Worm (Caenorhabditis elegans) whole organism, young adult: ENCODE data around the gene clp-4.

ENCODE experiments used
- C06A6.2 ChIP-seq: fragments of 200-800 bp; sonication (Bioruptor generic); conservative IDR thresholded peaks from 2 replicates; pipeline ENCODE4 v1.3.6; 2022; ENCODE audit warnings: missing genetic modification characterization, missing compliant biosample characterization
- D2030.7 ChIP-seq: fragments of 200-800 bp; sonication (Bioruptor generic); IDR thresholded peaks from 2 replicates; pipeline ENCODE4 v1.3.6; 2022; ENCODE audit warnings: missing genetic modification reagents, missing genetic modification characterization, missing compliant biosample characterization
- F22D6.2 ChIP-seq: sonication (generic microtip); optimal IDR thresholded peaks from 2 replicates; lab custom pipeline; 2016; ENCODE audit warnings: mild to moderate bottlenecking, missing genetic modification characterization, missing compliant biosample characterization
- F49E8.2 ChIP-seq: sonication (generic microtip); optimal IDR thresholded peaks from 3 replicates; lab custom pipeline; 2017; ENCODE audit warnings: missing genetic modification characterization, mild to moderate bottlenecking, missing compliant biosample characterization, antibody characterized with exemption, moderate library complexity; ENCODE audit not compliant: insufficient read depth
- K11D2.4 ChIP-seq: fragments of 200-800 bp; sonication (Bioruptor generic); IDR thresholded peaks from 2 replicates; pipeline ENCODE4 v1.3.6; 2022; ENCODE audit warnings: missing genetic modification reagents, missing genetic modification characterization, missing compliant biosample characterization
- K12H6.12 ChIP-seq: fragments of 200-800 bp; sonication (Bioruptor generic); optimal IDR thresholded peaks from 2 replicates; lab custom pipeline; 2018; ENCODE audit warnings: mild to moderate bottlenecking, missing genetic modification characterization, missing compliant biosample characterization
- T26A5.8 ChIP-seq: sonication (generic microtip); optimal IDR thresholded peaks from 2 replicates; lab custom pipeline; 2016; ENCODE audit warnings: missing genetic modification characterization, missing compliant biosample characterization
- Y56A3A.18 ChIP-seq: fragments of 200-800 bp; sonication (Bioruptor generic); IDR thresholded peaks from 2 replicates; pipeline ENCODE4 v1.3.6; 2022; ENCODE audit warnings: missing genetic modification reagents, missing genetic modification characterization, missing compliant biosample characterization
- Y67H2A.10 ChIP-seq: fragments of 200-800 bp; sonication (Bioruptor generic); conservative IDR thresholded peaks from 2 replicates; pipeline ENCODE4 v1.3.6; 2022; ENCODE audit warnings: missing genetic modification reagents, missing genetic modification characterization, missing compliant biosample characterization
- akir-1 ChIP-seq: fragments of 200-800 bp; sonication (Bioruptor generic); optimal IDR thresholded peaks from 2 replicates; lab custom pipeline; 2018; ENCODE audit warnings: mild to moderate bottlenecking, missing genetic modification characterization, moderate library complexity, missing compliant biosample characterization
- aptf-3 ChIP-seq: fragments of 200-800 bp; sonication (Bioruptor generic); IDR thresholded peaks from 2 replicates; pipeline ENCODE4 v1.3.6; 2022; ENCODE audit warnings: missing genetic modification characterization, missing compliant biosample characterization
- athp-1 ChIP-seq: sonication (generic microtip); optimal IDR thresholded peaks from 2 replicates; lab custom pipeline; 2017; ENCODE audit warnings: mild to moderate bottlenecking, missing genetic modification characterization, missing compliant biosample characterization
- attf-5 ChIP-seq: fragments of 200-800 bp; sonication (Bioruptor generic); optimal IDR thresholded peaks from 2 replicates; lab custom pipeline; 2018; ENCODE audit warnings: mild to moderate bottlenecking, missing genetic modification characterization, missing compliant biosample characterization
- cebp-1 ChIP-seq, 2 experiments: fragments of 200-800 bp in 1 of 2; sonication (Bioruptor generic) in 1 of 2; sonication (generic microtip) in 1 of 2; IDR thresholded peaks in 1 of 2; optimal IDR thresholded peaks in 1 of 2; 2 replicates each; pipeline versions ENCODE4 v1.3.6 to Lab custom; 2017 to 2022; ENCODE audit warnings: missing compliant biosample characterization in 2 of 2, missing genetic modification characterization in 2 of 2, mild to moderate bottlenecking in 1 of 2, missing genetic modification reagents in 1 of 2, moderate library complexity in 1 of 2
- die-1 ChIP-seq: sonication (generic microtip); optimal IDR thresholded peaks from 2 replicates; lab custom pipeline; 2016; ENCODE audit warnings: missing genotype, mild to moderate bottlenecking, missing genetic modification characterization, missing compliant biosample characterization
- dpff-1 ChIP-seq: sonication (generic microtip); optimal IDR thresholded peaks from 2 replicates; lab custom pipeline; 2017; ENCODE audit warnings: mild to moderate bottlenecking, missing genetic modification characterization, missing compliant biosample characterization
- egl-18 ChIP-seq: fragments of 200-800 bp; sonication (Bioruptor generic); IDR thresholded peaks from 2 replicates; pipeline ENCODE4 v1.3.6; 2022; ENCODE audit warnings: missing genetic modification reagents, missing genetic modification characterization, missing compliant biosample characterization
- egl-44 ChIP-seq: fragments of 200-800 bp; sonication (Bioruptor generic); IDR thresholded peaks from 2 replicates; pipeline ENCODE4 v1.3.6; 2022; ENCODE audit warnings: missing genetic modification reagents, missing genetic modification characterization, missing compliant biosample characterization
- gei-17 ChIP-seq: fragments of 200-800 bp; sonication (Bioruptor generic); optimal IDR thresholded peaks from 2 replicates; lab custom pipeline; 2018; ENCODE audit warnings: mild to moderate bottlenecking, missing genetic modification characterization, missing compliant biosample characterization
- hlh-12 ChIP-seq: sonication (generic microtip); optimal IDR thresholded peaks from 2 replicates; lab custom pipeline; 2016; ENCODE audit warnings: missing genetic modification characterization, missing compliant biosample characterization
- hmg-1.2 ChIP-seq: fragments of 200-800 bp; sonication (Bioruptor generic); IDR thresholded peaks from 2 replicates; pipeline ENCODE4 v1.3.6; 2022; ENCODE audit warnings: missing genetic modification reagents, missing genetic modification characterization, missing compliant biosample characterization
- hmg-20 ChIP-seq: fragments of 200-800 bp; sonication (Bioruptor generic); IDR thresholded peaks from 2 replicates; pipeline ENCODE4 v1.3.6; 2022; ENCODE audit warnings: missing genetic modification reagents, missing genetic modification characterization, missing compliant biosample characterization
- hrde-1 ChIP-seq: sonication (generic microtip); optimal IDR thresholded peaks from 2 replicates; lab custom pipeline; 2016; ENCODE audit warnings: missing genetic modification characterization, mild to moderate bottlenecking, missing compliant biosample characterization, moderate library complexity, missing genotype, missing genetic modification reagents, borderline replicate concordance
- let-607 ChIP-seq, 2 experiments: fragments of 200-800 bp in 1 of 2; sonication (Bioruptor generic) in 1 of 2; sonication (generic microtip) in 1 of 2; optimal IDR thresholded peaks; 2 replicates each; lab custom pipeline; 2016 to 2018; ENCODE audit warnings: mild to moderate bottlenecking in 2 of 2, missing compliant biosample characterization in 2 of 2, missing genetic modification characterization in 2 of 2, moderate library complexity in 2 of 2, missing genotype in 1 of 2
- lir-1 ChIP-seq: fragments of 200-800 bp; sonication (Bioruptor generic); conservative IDR thresholded peaks from 2 replicates; pipeline ENCODE4 v1.3.6; 2022; ENCODE audit warnings: missing genetic modification reagents, missing genetic modification characterization, missing compliant biosample characterization
- lsy-27 ChIP-seq: sonication (generic microtip); optimal IDR thresholded peaks from 2 replicates; lab custom pipeline; 2017; ENCODE audit warnings: missing genetic modification characterization, mild to moderate bottlenecking, missing compliant biosample characterization, antibody characterized with exemption, missing genotype, borderline replicate concordance; ENCODE audit not compliant: insufficient read depth
- madf-10 ChIP-seq: sonication (generic microtip); optimal IDR thresholded peaks from 2 replicates; lab custom pipeline; 2016; ENCODE audit warnings: mild to moderate bottlenecking, missing genetic modification characterization, missing compliant biosample characterization
- mcd-1 ChIP-seq: fragments of 200-800 bp; sonication (Bioruptor generic); IDR thresholded peaks from 2 replicates; pipeline ENCODE4 v1.3.6; 2022; ENCODE audit warnings: missing genetic modification reagents, missing genetic modification characterization, missing compliant biosample characterization
- mel-28 ChIP-seq: sonication (generic microtip); optimal IDR thresholded peaks from 2 replicates; lab custom pipeline; 2016; ENCODE audit warnings: borderline replicate concordance, mild to moderate bottlenecking, missing genetic modification characterization, missing compliant biosample characterization
- mes-4 ChIP-seq: sonication (generic microtip); optimal IDR thresholded peaks from 2 replicates; lab custom pipeline; 2016; ENCODE audit warnings: missing genotype, missing genetic modification characterization, missing compliant biosample characterization
- nfya-1 ChIP-seq: sonication (generic microtip); optimal IDR thresholded peaks from 2 replicates; lab custom pipeline; 2017; ENCODE audit warnings: antibody characterized with exemption, missing compliant biosample characterization, missing genetic modification characterization, borderline replicate concordance; ENCODE audit not compliant: insufficient read depth
- nfya-2 ChIP-seq: fragments of 200-800 bp; sonication (Bioruptor generic); IDR thresholded peaks from 2 replicates; pipeline ENCODE4 v1.3.6; 2022; ENCODE audit warnings: missing genetic modification reagents, missing genetic modification characterization, missing compliant biosample characterization
- pbrm-1 ChIP-seq: fragments of 200-800 bp; sonication (Bioruptor generic); IDR thresholded peaks from 2 replicates; pipeline ENCODE4 v1.3.6; 2022; ENCODE audit warnings: missing genetic modification reagents, missing genetic modification characterization, missing compliant biosample characterization
- somi-1 ChIP-seq: fragments of 200-800 bp; sonication (Bioruptor generic); optimal IDR thresholded peaks from 2 replicates; lab custom pipeline; 2018; ENCODE audit warnings: mild to moderate bottlenecking, missing genetic modification characterization, missing compliant biosample characterization
- tbp1 ChIP-seq: fragments of 200-800 bp; sonication (Bioruptor generic); optimal IDR thresholded peaks from 2 replicates; lab custom pipeline; 2018; ENCODE audit warnings: mild to moderate bottlenecking, missing genetic modification characterization, missing compliant biosample characterization
- tbx-9 ChIP-seq: sonication (generic microtip); optimal IDR thresholded peaks from 2 replicates; lab custom pipeline; 2016; ENCODE audit warnings: borderline replicate concordance, missing genetic modification characterization, inconsistent platforms, missing compliant biosample characterization
- unc-62 ChIP-seq: fragments of 150-350 bp; optimal IDR thresholded peaks from 2 replicates; lab custom pipeline; 2014; ENCODE audit warnings: missing biosample characterization, missing genetic modification reagents, missing genetic modification characterization
- xnd-1 ChIP-seq: sonication (generic microtip); optimal IDR thresholded peaks from 2 replicates; lab custom pipeline; 2016; ENCODE audit warnings: missing genotype, missing genetic modification reagents, missing genetic modification characterization, missing compliant biosample characterization
- zfh-2 ChIP-seq: fragments of 200-800 bp; sonication (Bioruptor generic); conservative IDR thresholded peaks from 2 replicates; pipeline ENCODE4 v1.3.6; 2022; ENCODE audit warnings: missing genetic modification reagents, missing genetic modification characterization, missing compliant biosample characterization
- ztf-25 ChIP-seq: fragments of 200-800 bp; sonication (Bioruptor generic); IDR thresholded peaks from 2 replicates; pipeline ENCODE4 v1.3.6; 2022; ENCODE audit warnings: missing genetic modification reagents, missing genetic modification characterization, missing compliant biosample characterization
- ztf-28 ChIP-seq: fragments of 200-800 bp; sonication (Bioruptor generic); IDR thresholded peaks from 2 replicates; pipeline ENCODE4 v1.3.6; 2022; ENCODE audit warnings: missing genetic modification reagents, missing genetic modification characterization, missing compliant biosample characterization
- ztf-3 ChIP-seq: fragments of 200-800 bp; sonication (Bioruptor generic); optimal IDR thresholded peaks from 2 replicates; lab custom pipeline; 2018; ENCODE audit warnings: mild to moderate bottlenecking, missing genetic modification characterization, missing compliant biosample characterization

clp-4 gene

DNA sequence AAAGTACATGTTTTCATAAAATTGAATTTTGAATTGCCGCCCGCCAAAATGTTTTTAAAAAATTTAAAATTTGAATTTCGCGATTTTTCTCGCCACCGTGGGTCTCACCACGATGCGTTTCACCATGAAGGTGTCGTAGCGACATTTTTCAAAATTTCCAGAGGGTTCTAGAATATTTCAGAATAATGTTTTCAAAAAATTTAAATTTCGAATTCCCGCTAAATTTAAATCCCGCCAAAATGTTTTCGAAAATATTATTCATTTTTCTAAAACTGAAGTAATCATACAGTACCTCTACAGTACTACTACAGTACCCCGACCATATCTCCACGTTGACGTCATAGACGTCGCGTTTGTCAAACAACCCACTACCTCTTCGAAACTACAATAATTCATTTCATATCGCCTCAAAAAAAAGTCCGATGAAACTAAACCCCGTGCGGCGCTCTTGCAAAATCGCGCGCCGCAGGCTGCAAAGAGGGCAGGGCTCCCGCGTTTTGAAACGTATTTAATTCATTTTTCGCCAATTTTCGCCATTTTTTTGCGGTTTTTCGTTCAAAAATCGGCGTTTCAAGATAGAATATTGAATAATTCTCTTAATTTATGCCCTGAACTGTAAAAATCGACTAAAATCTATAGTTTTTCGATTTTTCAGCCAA is 6.3 kb upstream of the clp-4 start, which contains the start of the genes pvf-1 and Y39A3CL.7 (continued):
- no peak for TF ChIP-seq Y56A3A.18 (GFP tag; lab: Robert Waterston, UW)
- TF ChIP-seq tbx-9 = no peak
- no peak for TF ChIP-seq D2030.7 (GFP tag; lab: Robert Waterston, UW)
- TF ChIP-seq nfya-2 = no peak
- no peak for TF ChIP-seq egl-18 (GFP tag; lab: Robert Waterston, UW)
- TF ChIP-seq Y67H2A.10 (GFP tag; lab: Robert Waterston, UW) = no peak
- TF ChIP-seq nfya-1 (tag; lab: Kevin White, UChicago) = no peak
- no peak for TF ChIP-seq akir-1
- no peak for TF ChIP-seq hmg-20
- TF ChIP-seq gei-17 = no peak
- TF ChIP-seq lir-1 (GFP tag; lab: Robert Waterston, UW) = no peak
- no peak for TF ChIP-seq ztf-28 (GFP tag; lab: Robert Waterston, UW)
- no peak for TF ChIP-seq ztf-25 (GFP tag; lab: Robert Waterston, UW)
- no peak for TF ChIP-seq let-607 (tag; optimal IDR thresholded peaks at IDR 0.05; lab: Kevin White, UChicago)
- TF ChIP-seq xnd-1 (tag; lab: Kevin White, UChicago) = no peak
- peak; percentile 26 for TF ChIP-seq tbp1
- no peak for TF ChIP-seq athp-1 (tag; lab: Kevin White, UChicago)
- TF ChIP-seq mel-28 (tag; lab: Kevin White, UChicago) = no peak
- no peak for TF ChIP-seq F49E8.2 (tag; lab: Kevin White, UChicago)
- peak; percentile 42 for TF ChIP-seq attf-5 (GFP tag; lab: Kevin White, UChicago)
- TF ChIP-seq ztf-3 (GFP tag; lab: Kevin White, UChicago) = no peak
- TF ChIP-seq K11D2.4 = no peak
- no peak for TF ChIP-seq madf-10 (tag; lab: Kevin White, UChicago)
- TF ChIP-seq mcd-1 (GFP tag; lab: Robert Waterston, UW) = peak; percentile 55; the same call in 1 of the 2 replicates
- TF ChIP-seq egl-44 (GFP tag; lab: Robert Waterston, UW) = no peak
- no peak for TF ChIP-seq aptf-3 (GFP tag; lab: Robert Waterston, UW)
- no peak for TF ChIP-seq lsy-27 (tag; lab: Kevin White, UChicago)
- TF ChIP-seq die-1 (tag; lab: Kevin White, UChicago) = no peak
- TF ChIP-seq dpff-1 = no peak
- TF ChIP-seq hrde-1 (tag; lab: Kevin White, UChicago) = no peak
- TF ChIP-seq, all 124 proteins: peak for 20

DNA sequence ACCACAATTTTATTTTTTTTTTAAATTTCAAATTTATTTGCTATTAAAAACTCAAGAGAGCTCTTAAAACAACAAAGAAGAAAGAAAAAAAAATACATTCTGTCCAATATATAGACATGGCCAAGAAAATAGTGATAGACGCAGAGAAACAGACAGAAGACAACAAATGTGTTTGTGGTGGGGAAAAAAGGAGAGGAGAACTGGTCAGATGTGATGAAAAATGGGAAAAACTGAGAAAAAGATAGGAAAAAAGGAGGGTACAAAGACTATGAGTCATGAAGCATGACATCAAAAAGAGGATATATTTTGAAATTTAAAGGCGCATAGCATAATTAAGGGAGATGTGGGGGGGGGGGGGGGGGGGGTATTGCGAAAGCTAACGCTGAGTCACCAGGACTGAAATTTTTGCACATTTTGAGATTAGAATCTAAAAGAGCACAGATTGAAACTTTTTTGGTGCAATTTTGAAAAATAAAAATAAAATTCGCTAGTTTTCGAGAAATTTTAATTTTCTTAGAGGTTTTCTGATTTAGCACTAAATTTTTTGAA is 1.0 kb upstream of the clp-4 start:
- peak; percentile 62 for TF ChIP-seq attf-5 (GFP tag; lab: Kevin White, UChicago)
- TF ChIP-seq hmg-1.2 (GFP tag; lab: Robert Waterston, UW) = peak; percentile 67; the same call in 1 of the 2 replicates
- no peak for TF ChIP-seq mes-4
- TF ChIP-seq akir-1 = no peak
- TF ChIP-seq hlh-12 (tag; lab: Kevin White, UChicago) = no peak
- TF ChIP-seq pbrm-1 = no peak
- peak; percentile 6 for TF ChIP-seq K12H6.12 (tag; lab: Kevin White, UChicago)
- no peak for TF ChIP-seq egl-44 (GFP tag; lab: Robert Waterston, UW)
- TF ChIP-seq cebp-1 (GFP tag; IDR thresholded peaks at IDR 0.05; lab: Robert Waterston, UW) = peak; percentile 82
- TF ChIP-seq cebp-1 (tag; optimal IDR thresholded peaks at IDR 0.05; lab: Kevin White, UChicago) = peak; percentile 95
- no peak for TF ChIP-seq egl-18 (GFP tag; lab: Robert Waterston, UW)
- peak; percentile 36 for TF ChIP-seq somi-1
- no peak for TF ChIP-seq unc-62
- TF ChIP-seq zfh-2 (GFP tag; lab: Robert Waterston, UW) = 0 out of 2 replicates have a peak, but pooled peaks have one; percentile 27
- TF ChIP-seq C06A6.2 (GFP tag; lab: Robert Waterston, UW) = no peak
- TF ChIP-seq T26A5.8 (tag; lab: Kevin White, UChicago) = no peak
- TF ChIP-seq F22D6.2 (tag; lab: Kevin White, UChicago) = no peak
